Fruit fly (Drosophila melanogaster) whole organism, embryonic: Measurements from ENCODE around the gene eIF3d1.

Source experiments
- CG10209 ChIP-seq: fragments of 200-800 bp; sonication (Bioruptor generic); optimal IDR thresholded peaks from 3 replicates; lab custom pipeline; 2017; ENCODE audit warnings: missing biosample characterization, mild to moderate bottlenecking, missing genetic modification characterization, missing genetic modification reagents
- CG11247 ChIP-seq: fragments of 200-800 bp; sonication (Bioruptor generic); IDR thresholded peaks from 2 replicates; pipeline ENCODE4 v1.3.6; 2022; ENCODE audit warnings: missing biosample characterization, missing genetic modification characterization
- CG12744 ChIP-seq: fragments of 200-800 bp; sonication (Bioruptor generic); optimal IDR thresholded peaks from 2 replicates; lab custom pipeline; 2016; ENCODE audit warnings: missing biosample characterization, missing genetic modification characterization
- CG7963 ChIP-seq: fragments of 200-800 bp; sonication (Bioruptor generic); IDR thresholded peaks from 3 replicates; pipeline ENCODE4 v1.3.6; 2022; ENCODE audit warnings: missing biosample characterization, missing genetic modification characterization; ENCODE audit not compliant: partially characterized antibody
- CG9215 ChIP-seq: fragments of 200-800 bp; sonication (Bioruptor generic); IDR thresholded peaks from 2 replicates; pipeline ENCODE4 v1.3.6; 2022; ENCODE audit warnings: missing biosample characterization, missing genetic modification characterization
- Elba2 ChIP-seq: fragments of 200-800 bp; sonication (Bioruptor generic); optimal IDR thresholded peaks from 3 replicates; lab custom pipeline; 2016; ENCODE audit warnings: missing biosample characterization, missing genetic modification characterization
- bab2 ChIP-seq: fragments of 200-800 bp; sonication (Bioruptor generic); optimal IDR thresholded peaks from 2 replicates; lab custom pipeline; 2016; ENCODE audit warnings: missing biosample characterization, missing genetic modification characterization
- fd102C ChIP-seq: fragments of 200-800 bp; sonication (Bioruptor generic); optimal IDR thresholded peaks from 2 replicates; lab custom pipeline; 2018; ENCODE audit warnings: missing biosample characterization, mild to moderate bottlenecking, missing genetic modification characterization, moderate library complexity
- kni ChIP-seq: fragments of 200-800 bp; sonication (Bioruptor generic); optimal IDR thresholded peaks from 3 replicates; lab custom pipeline; 2017; ENCODE audit warnings: mild to moderate bottlenecking, missing biosample characterization, missing genetic modification reagents, missing genetic modification characterization
- lilli ChIP-seq: fragments of 200-800 bp; sonication (Bioruptor generic); optimal IDR thresholded peaks from 3 replicates; lab custom pipeline; 2016; ENCODE audit warnings: missing biosample characterization, missing genetic modification characterization

DNA sequence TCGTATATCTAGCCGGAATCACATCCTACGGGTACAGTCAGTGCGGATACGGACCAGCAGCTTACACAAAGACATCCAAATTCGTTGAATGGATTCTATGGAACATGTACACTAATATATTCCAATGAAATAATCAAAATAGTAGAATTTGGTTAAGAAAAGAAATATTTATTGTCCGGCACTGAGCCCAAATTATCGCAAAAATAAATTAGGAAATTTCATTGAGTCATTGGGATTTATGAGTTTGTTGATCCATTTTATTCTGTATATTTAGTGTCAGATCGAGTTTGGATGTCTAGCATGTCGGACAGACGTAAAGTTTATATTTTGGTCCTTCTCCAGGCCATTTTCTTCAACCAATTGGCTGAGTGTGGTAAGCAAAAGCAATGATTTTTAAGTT lies 3.9 kb downstream of the eIF3d1 start, which contains the start of gene CG18754:
- no peak for TF ChIP-seq bab2 (GFP tag; lab: Kevin White, UChicago)
- TF ChIP-seq CG7963 (GFP tag; lab: Robert Waterston, UW) = no peak
- no peak for TF ChIP-seq kni (GFP tag; lab: Kevin White, UChicago)
- no peak for TF ChIP-seq CG12744 (GFP tag; lab: Kevin White, UChicago)
- TF ChIP-seq CG9215 (GFP tag; lab: Robert Waterston, UW) = no peak
- no peak for TF ChIP-seq CG10209 (GFP tag; lab: Kevin White, UChicago)
- TF ChIP-seq lilli = no peak
- TF ChIP-seq Elba2 = no peak
- TF ChIP-seq fd102C (GFP tag; lab: Kevin White, UChicago) = no peak
- no peak for TF ChIP-seq CG11247 (GFP tag; lab: Robert Waterston, UW)
